Fruit fly (Drosophila melanogaster) whole organism, embryonic: ENCODE results near the gene Oamb.
A peak's percentile ranks its signal among the peaks of the same experiment; 100 is the strongest.

Experiments
- CG11504 ChIP-seq: fragments of 200-800 bp; sonication (Bioruptor generic); optimal IDR thresholded peaks from 3 replicates; lab custom pipeline; 2019; ENCODE audit warnings: missing biosample characterization, mild to moderate bottlenecking, missing genetic modification characterization, moderate library complexity
- CG17328 ChIP-seq: fragments of 200-800 bp; sonication (Bioruptor generic); IDR thresholded peaks from 2 replicates; pipeline ENCODE4 v1.3.6; 2022; ENCODE audit warnings: missing biosample characterization, missing genetic modification characterization
- CG7372 ChIP-seq: fragments of 200-800 bp; sonication (Bioruptor generic); IDR thresholded peaks from 2 replicates; pipeline ENCODE4 v1.3.6; 2022; ENCODE audit warnings: missing biosample characterization, missing genetic modification characterization
- Drgx ChIP-seq: fragments of 200-800 bp; sonication (Bioruptor generic); IDR thresholded peaks from 2 replicates; pipeline ENCODE4 v1.3.6; 2022; ENCODE audit warnings: missing biosample characterization, missing genetic modification characterization
- Ets65A ChIP-seq: fragments of 200-800 bp; sonication (Bioruptor generic); peaks from one replicate; lab custom pipeline; 2016; ENCODE audit warnings: missing biosample characterization, missing genetic modification characterization
- Fer1 ChIP-seq: fragments of 200-800 bp; sonication (Bioruptor generic); optimal IDR thresholded peaks from 2 replicates; lab custom pipeline; 2017; ENCODE audit warnings: missing biosample characterization, mild to moderate bottlenecking, missing genetic modification characterization
- NC2α ChIP-seq: fragments of 200-800 bp; sonication (Bioruptor generic); optimal IDR thresholded peaks from 2 replicates; lab custom pipeline; 2016; ENCODE audit warnings: missing biosample characterization, missing genetic modification characterization
- PHDP ChIP-seq: fragments of 200-800 bp; sonication (Bioruptor generic); optimal IDR thresholded peaks from 3 replicates; lab custom pipeline; 2018; ENCODE audit warnings: missing biosample characterization, mild to moderate bottlenecking, missing genetic modification characterization, moderate library complexity
- Poxn ChIP-seq: fragments of 200-800 bp; sonication (Bioruptor generic); IDR thresholded peaks from 2 replicates; pipeline ENCODE4 v1.3.6; 2022; ENCODE audit warnings: missing biosample characterization, missing genetic modification characterization
- fd3F ChIP-seq: fragments of 200-800 bp; sonication (Bioruptor generic); optimal IDR thresholded peaks from 2 replicates; lab custom pipeline; 2018; ENCODE audit warnings: missing biosample characterization, mild to moderate bottlenecking, missing genetic modification characterization, moderate library complexity
- schlank ChIP-seq: fragments of 200-800 bp; sonication (Bioruptor generic); optimal IDR thresholded peaks from 2 replicates; lab custom pipeline; 2018; ENCODE audit warnings: missing biosample characterization, mild to moderate bottlenecking, missing genetic modification characterization
- z ChIP-seq: fragments of 200-800 bp; sonication (Bioruptor generic); IDR thresholded peaks from 3 replicates; pipeline ENCODE4 v1.3.6; 2022; ENCODE audit warnings: missing biosample characterization, missing genetic modification characterization

Oamb gene

DNA sequence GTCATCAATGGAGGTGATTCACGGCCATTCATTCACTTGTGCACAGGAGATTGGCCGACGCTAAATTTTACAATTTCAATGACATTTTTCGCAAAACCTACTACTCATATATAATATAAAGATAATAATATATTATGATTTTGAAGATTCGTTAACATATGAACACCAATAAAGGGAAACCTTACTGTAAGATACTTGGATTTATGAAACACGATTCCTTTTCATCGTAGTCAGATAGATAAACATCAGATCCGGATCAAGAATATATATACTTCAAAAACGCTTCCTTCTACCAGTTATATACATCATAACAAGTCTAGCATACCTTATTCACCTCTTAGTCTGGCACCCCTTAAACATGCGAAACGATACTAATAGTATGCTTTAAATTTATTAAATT is 54.6 kb downstream of the Oamb start, which contains the start of gene Nep4 (continued):
- TF ChIP-seq CG7372 (GFP tag; lab: Robert Waterston, UW) (no peak), fd3F (GFP tag; lab: Kevin White, UChicago) (no peak), Poxn (no peak), Fer1 (GFP tag; lab: Kevin White, UChicago) (no peak)

DNA sequence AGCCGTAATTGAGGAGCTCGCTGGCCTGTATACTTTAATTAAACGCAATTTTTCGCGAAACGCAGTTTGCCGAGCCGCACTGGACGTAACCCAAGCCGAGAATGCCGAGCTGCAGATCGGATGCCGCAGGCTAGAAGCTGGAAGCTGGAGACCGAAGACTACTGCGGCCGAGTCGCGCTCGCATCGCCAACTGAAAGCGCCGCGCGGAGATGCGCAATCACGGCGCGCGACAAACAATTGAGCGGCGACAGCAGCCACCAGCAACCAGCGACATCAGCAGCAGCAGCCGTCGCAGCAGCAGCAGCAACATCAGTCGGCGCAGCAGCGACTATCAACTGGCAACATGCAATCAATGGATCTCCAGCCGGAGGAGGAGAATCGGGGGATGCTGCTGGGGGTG is 57.7 kb downstream of the Oamb start:
- TF ChIP-seq Ets65A (GFP tag; lab: Kevin White, UChicago), result peak; percentile 9
- no peak for TF ChIP-seq CG17328 (GFP tag; lab: Robert Waterston, UW)
- TF ChIP-seq Drgx (GFP tag; lab: Robert Waterston, UW), result peak; percentile 38
- TF ChIP-seq CG11504 (tag; lab: Kevin White, UChicago), result peak; percentile 39

DNA sequence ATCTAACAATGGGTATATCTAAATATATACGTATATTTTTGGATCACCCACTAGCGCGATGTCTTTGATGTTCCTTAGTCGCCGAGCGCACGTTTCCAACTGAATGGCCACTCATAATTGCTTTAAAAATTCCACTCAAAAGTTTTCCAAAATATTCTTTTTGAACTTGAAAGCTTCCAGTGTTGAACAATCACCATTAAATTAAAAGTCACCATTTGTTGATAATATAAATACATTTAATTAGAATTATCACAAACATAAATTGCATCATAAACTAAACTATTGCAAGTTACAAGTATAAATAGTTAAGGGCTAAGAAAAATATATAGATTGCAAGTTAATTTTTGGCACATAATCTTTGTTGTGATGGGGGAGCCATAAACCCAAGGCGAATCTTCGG is 62.0 kb downstream of the Oamb start, which contains the start of gene GluRIID:
GluRIID (minus strand) TSS at position 101 of the 400 bp plus-strand sequence.
- no peak for TF ChIP-seq PHDP
- TF ChIP-seq z (GFP tag; lab: Robert Waterston, UW), result peak; percentile 87

DNA sequence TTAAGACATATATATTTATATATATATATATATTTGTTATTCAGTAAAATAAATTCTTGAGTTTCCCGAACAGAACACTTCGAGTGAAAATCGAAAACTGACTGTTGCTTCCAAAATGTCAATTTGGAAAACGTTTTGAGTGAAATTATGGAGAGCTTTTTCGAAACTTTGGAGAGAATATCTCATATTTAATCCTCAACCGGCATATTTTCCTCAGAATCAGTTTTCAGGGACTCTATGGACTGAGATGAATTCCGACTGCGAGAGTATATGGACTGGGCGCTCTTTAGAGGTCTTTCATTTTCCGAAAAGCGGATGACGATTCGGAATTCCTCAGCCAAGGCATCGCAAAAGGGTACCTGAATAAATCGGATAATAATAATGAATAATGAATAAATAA is 65.8 kb downstream of the Oamb start, which contains the start of gene GluRIIE:
GluRIIE (minus strand) TSS at position 101 of the 400 bp plus-strand sequence.
- TF ChIP-seq schlank (tag; lab: Kevin White, UChicago) (no peak), NC2α (GFP tag; lab: Kevin White, UChicago) (no peak), z (GFP tag; lab: Robert Waterston, UW) (peak; percentile 84)
